Fruit fly (Drosophila melanogaster): Measurements from ENCODE around the gene Vps16B.

Gene Vps16B

DNA sequence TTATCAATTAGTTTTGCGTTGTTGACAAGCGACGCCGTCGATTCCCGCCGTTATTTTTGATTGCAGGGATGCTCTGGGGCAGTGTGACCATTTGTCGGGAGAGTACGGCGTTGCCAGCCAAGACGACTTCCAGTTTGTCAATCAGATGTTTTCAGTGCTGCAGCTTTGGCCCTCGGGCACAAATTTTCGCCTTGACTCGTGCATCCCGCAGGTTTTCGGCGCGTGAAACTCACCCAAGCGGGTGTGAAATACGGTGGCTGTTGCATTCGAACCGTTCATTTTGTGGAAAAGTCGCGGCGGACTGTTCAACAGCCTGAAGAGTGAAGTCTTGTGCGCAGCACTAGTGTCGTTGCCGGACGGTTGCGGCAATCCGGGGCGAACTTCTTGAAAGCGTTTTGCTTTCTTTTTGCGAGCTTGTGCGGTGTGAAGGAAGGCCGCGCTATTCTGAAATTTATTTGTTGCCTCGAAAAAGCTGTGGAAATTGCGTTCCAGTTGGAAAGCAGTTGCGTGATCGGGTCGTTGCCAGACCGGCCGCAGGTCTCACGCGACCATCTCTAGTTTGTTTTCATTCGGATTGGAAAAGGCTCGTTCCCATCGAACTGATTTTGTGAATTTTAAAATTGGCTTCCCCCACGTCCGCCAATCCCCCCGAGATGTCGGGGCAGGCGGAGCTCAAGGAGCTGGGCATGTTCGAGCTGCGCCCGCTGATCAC lies 9.4 kb downstream of the Vps16B start, which contains the start of the genes ca and ncd:
TSS of gene ca (plus strand) at position 130 of the 712 bp plus-strand sequence.
TSS of gene ncd (minus strand) at position 446 of the 712 bp plus-strand sequence.
- TF ChIP-seq rn (GFP tag; IDR thresholded peaks at IDR 0.05) (no peak), CG34367 (tag; optimal IDR thresholded peaks at IDR 0.05) (no peak), D1 (tag; optimal IDR thresholded peaks at IDR 0.05) (no peak), CG8301 (tag; optimal IDR thresholded peaks at IDR 0.05) (no peak), Snoo (tag; optimal IDR thresholded peaks at IDR 0.05) (no peak)

DNA sequence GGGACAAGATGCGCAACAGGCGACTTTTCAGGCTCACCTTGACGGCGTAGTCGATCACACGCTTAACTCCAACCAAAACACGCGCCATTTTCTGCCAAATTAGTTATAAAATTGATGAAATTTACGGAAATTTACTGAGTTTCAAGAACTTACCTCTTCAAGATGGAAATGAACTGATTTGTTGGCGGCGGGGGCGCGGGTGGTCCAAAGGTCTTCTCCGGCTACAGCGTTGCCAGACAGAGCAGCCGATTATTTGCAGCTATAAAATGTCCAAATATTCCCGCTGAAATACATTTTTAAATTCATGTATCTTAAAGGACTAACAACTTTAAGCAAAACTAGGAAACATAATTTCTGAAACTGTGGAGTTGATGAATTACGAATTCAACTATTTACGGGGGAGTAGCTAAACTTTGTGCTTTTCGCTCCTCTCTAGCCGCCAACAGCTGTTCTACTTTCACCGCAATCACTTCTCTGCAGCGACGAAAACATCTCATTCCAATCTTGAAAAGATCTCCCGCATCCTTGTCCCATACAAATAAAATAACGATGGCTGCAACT lies 13.4 kb downstream of the Vps16B start, which contains the start of the genes Etfb and CG7789:
TSS of gene Etfb (minus strand) at position 193 of the 561 bp plus-strand sequence.
TSS of gene CG7789 (plus strand) at position 444 of the 561 bp plus-strand sequence.
- TF ChIP-seq gl (tag; optimal IDR thresholded peaks at IDR 0.05) (peak; percentile 97), Snoo (tag; optimal IDR thresholded peaks at IDR 0.05) (peak; percentile 92), fd96Ca (GFP tag; IDR thresholded peaks at IDR 0.05) (peak; percentile 96), CG4496 (GFP tag; IDR thresholded peaks at IDR 0.05) (peak; percentile 96), CG15710 (tag; optimal IDR thresholded peaks at IDR 0.05) (peak; percentile 92), CG9948 (tag; optimal IDR thresholded peaks at IDR 0.05) (peak; percentile 71), EcR (GFP tag; optimal IDR thresholded peaks at IDR 0.05) (no peak), D1 (tag; optimal IDR thresholded peaks at IDR 0.05) (no peak), CG8159 (tag; optimal IDR thresholded peaks at IDR 0.05) (peak; percentile 82), CG14655 (GFP tag; optimal IDR thresholded peaks at IDR 0.05) (peak; percentile 95), Ets98B (GFP tag; IDR thresholded peaks at IDR 0.05) (peak; percentile 93), Pif1A (GFP tag; optimal IDR thresholded peaks at IDR 0.05) (no peak), CG17806 (tag; optimal IDR thresholded peaks at IDR 0.05) (peak; percentile 69), CG8301 (tag; optimal IDR thresholded peaks at IDR 0.05) (peak; percentile 86), CG10348 (GFP tag; IDR thresholded peaks at IDR 0.05) (peak; percentile 61), CG32121 (GFP tag; IDR thresholded peaks at IDR 0.05) (peak; percentile 95), CG12605 (GFP tag; IDR thresholded peaks at IDR 0.05) (peak; percentile 93), CG34367 (tag; optimal IDR thresholded peaks at IDR 0.05) (peak; percentile 93), Pif1B (GFP tag; optimal IDR thresholded peaks at IDR 0.05) (no peak), rn (GFP tag; IDR thresholded peaks at IDR 0.05) (peak; percentile 88), CG13204 (GFP tag; optimal IDR thresholded peaks at IDR 0.05) (no peak)

DNA sequence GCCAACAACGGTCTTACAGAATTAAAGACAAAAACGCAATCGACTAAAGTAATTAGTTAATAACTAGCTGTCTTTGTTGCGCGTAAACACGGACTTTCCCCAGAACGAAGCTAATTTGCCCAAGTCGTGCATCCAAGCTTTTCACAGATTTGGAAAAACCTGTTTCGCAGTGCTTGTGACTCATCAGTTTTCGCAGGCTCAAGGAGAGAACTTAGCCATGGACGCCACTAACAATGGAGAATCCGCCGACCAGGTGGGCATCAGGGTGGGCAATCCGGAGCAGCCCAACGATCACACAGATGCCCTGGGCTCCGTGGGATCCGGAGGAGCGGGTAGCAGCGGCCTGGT lies 16.6 kb downstream of the Vps16B start:
- no peak for TF ChIP-seq Ets98B (GFP tag; IDR thresholded peaks at IDR 0.05)
- TF ChIP-seq CG17806 (tag; optimal IDR thresholded peaks at IDR 0.05), result no peak
- no peak for TF ChIP-seq Snoo (tag; optimal IDR thresholded peaks at IDR 0.05)
- no peak for TF ChIP-seq CG12605 (GFP tag; IDR thresholded peaks at IDR 0.05)
- TF ChIP-seq gl (tag; optimal IDR thresholded peaks at IDR 0.05), result no peak
- TF ChIP-seq EcR (GFP tag; optimal IDR thresholded peaks at IDR 0.05), result no peak
- no peak for TF ChIP-seq CG4496 (GFP tag; IDR thresholded peaks at IDR 0.05)
- no peak for TF ChIP-seq fd96Ca (GFP tag; IDR thresholded peaks at IDR 0.05)
- TF ChIP-seq CG15710 (tag; optimal IDR thresholded peaks at IDR 0.05), result no peak
- no peak for TF ChIP-seq rn (GFP tag; IDR thresholded peaks at IDR 0.05)
- no peak for TF ChIP-seq CG32121 (GFP tag; IDR thresholded peaks at IDR 0.05)
- no peak for TF ChIP-seq CG10348 (GFP tag; IDR thresholded peaks at IDR 0.05)
- TF ChIP-seq CG8159 (tag; optimal IDR thresholded peaks at IDR 0.05), result no peak
- TF ChIP-seq CG13204 (GFP tag; optimal IDR thresholded peaks at IDR 0.05), result no peak
- TF ChIP-seq CG9948 (tag; optimal IDR thresholded peaks at IDR 0.05), result no peak
- no peak for TF ChIP-seq Pif1B (GFP tag; optimal IDR thresholded peaks at IDR 0.05)

DNA sequence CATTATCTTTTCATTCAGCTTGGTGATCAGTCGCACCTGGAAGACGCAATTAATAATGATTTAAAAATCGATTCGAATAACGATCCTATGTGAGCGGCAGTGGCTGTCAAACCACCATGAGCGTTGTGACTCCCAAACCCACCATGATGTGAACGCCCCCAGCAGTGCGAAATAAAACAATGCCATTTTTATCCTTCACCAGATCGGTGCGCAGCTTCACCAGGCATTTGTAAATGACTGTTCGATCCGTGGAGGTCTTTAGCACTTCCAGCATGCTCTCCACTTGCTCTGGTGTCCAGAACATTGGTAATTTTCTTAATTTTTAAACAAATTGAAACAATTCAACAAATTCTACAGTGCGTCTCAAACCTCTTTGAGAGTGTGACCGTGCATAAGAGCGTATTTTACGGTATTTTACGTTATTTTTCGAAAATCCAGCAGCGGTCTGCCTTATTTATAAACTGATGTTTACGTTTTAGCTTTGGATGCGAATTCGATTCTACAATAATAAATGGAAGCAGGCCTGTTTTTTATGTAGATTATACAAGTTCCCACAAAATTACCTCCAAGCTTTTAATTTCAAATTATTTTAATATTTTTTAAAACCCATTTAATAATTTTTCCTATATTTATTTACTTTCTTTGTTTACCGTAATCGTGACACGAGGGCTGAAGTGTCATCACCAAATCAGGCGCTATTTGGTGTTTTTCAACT lies 17.1 kb downstream of the Vps16B start, which contains the start of the genes Rnb and Drice:
TSS of gene Rnb (minus strand) at position 389 of the 715 bp plus-strand sequence.
TSS of gene Drice (plus strand) at position 693 of the 715 bp plus-strand sequence.
- TF ChIP-seq CG12605 (GFP tag; IDR thresholded peaks at IDR 0.05) (no peak), CG32121 (GFP tag; IDR thresholded peaks at IDR 0.05) (peak; percentile 21; the same call in 1 of the 2 replicates), CG14655 (GFP tag; optimal IDR thresholded peaks at IDR 0.05) (no peak), CG15710 (tag; optimal IDR thresholded peaks at IDR 0.05) (peak; percentile 33), CG8159 (tag; optimal IDR thresholded peaks at IDR 0.05) (peak; percentile 52), gl (tag; optimal IDR thresholded peaks at IDR 0.05) (no peak), CG10348 (GFP tag; IDR thresholded peaks at IDR 0.05) (no peak), EcR (GFP tag; optimal IDR thresholded peaks at IDR 0.05) (peak; percentile 98), rn (GFP tag; IDR thresholded peaks at IDR 0.05) (no peak), CG4496 (GFP tag; IDR thresholded peaks at IDR 0.05) (peak; percentile 46; the same call in 1 of the 3 replicates), D1 (tag; optimal IDR thresholded peaks at IDR 0.05) (no peak), Ets98B (GFP tag; IDR thresholded peaks at IDR 0.05) (no peak; the same call in 1 of the 2 replicates), CG13204 (GFP tag; optimal IDR thresholded peaks at IDR 0.05) (no peak), Pif1B (GFP tag; optimal IDR thresholded peaks at IDR 0.05) (no peak), Pif1A (GFP tag; optimal IDR thresholded peaks at IDR 0.05) (no peak), Snoo (tag; optimal IDR thresholded peaks at IDR 0.05) (peak; percentile 3), CG9948 (tag; optimal IDR thresholded peaks at IDR 0.05) (peak; percentile 11), CG8301 (tag; optimal IDR thresholded peaks at IDR 0.05) (no peak), CG34367 (tag; optimal IDR thresholded peaks at IDR 0.05) (peak; percentile 20), fd96Ca (GFP tag; IDR thresholded peaks at IDR 0.05) (peak; percentile 26; the same call in 1 of the 3 replicates), CG17806 (tag; optimal IDR thresholded peaks at IDR 0.05) (peak; percentile 9)

DNA sequence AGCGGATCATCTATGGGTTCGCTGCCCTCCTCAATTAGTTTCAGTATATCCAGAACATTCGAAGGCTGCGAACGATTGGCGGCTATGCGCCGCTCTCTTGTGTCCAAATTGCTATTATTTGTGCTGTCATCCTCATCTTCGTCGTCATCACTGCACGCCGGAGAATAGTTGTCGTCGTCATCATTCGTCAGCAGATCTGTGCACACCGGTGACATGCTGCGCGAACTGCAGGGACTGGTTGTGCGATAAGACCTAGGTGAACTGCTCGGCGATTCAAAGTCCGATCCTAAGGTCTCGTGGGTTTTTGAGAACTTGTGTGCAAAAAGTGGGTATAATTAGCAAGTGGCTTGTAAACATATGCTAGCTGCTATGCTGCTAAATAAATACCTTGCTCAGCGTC lies 19.1 kb downstream of the Vps16B start:
- TF ChIP-seq CG8301 (tag; optimal IDR thresholded peaks at IDR 0.05) (no peak), CG10348 (GFP tag; IDR thresholded peaks at IDR 0.05) (no peak), CG12605 (GFP tag; IDR thresholded peaks at IDR 0.05) (no peak), D1 (tag; optimal IDR thresholded peaks at IDR 0.05) (no peak), CG14655 (GFP tag; optimal IDR thresholded peaks at IDR 0.05) (no peak), gl (tag; optimal IDR thresholded peaks at IDR 0.05) (no peak), rn (GFP tag; IDR thresholded peaks at IDR 0.05) (no peak), CG15710 (tag; optimal IDR thresholded peaks at IDR 0.05) (no peak), EcR (GFP tag; optimal IDR thresholded peaks at IDR 0.05) (no peak), CG4496 (GFP tag; IDR thresholded peaks at IDR 0.05) (no peak), CG32121 (GFP tag; IDR thresholded peaks at IDR 0.05) (no peak), CG17806 (tag; optimal IDR thresholded peaks at IDR 0.05) (no peak), CG8159 (tag; optimal IDR thresholded peaks at IDR 0.05) (no peak)

All from whole organism, pupa.